Worm (Caenorhabditis elegans) whole organism, L3 larva: Measurements from ENCODE around the gene byn-1.

Experiments
- ZK546.5 ChIP-seq: sonication (generic microtip); optimal IDR thresholded peaks from 2 replicates; lab custom pipeline; 2017; ENCODE audit warnings: missing biosample characterization, missing genetic modification characterization
- aly-2 ChIP-seq: fragments of 150-350 bp; optimal IDR thresholded peaks from 2 replicates; lab custom pipeline; 2014; ENCODE audit warnings: missing biosample characterization, missing genetic modification characterization
- ama-1 ChIP-seq: fragments of 150-350 bp; optimal IDR thresholded peaks from 2 replicates; lab custom pipeline; 2018
- ceh-16 ChIP-seq: sonication (generic microtip); optimal IDR thresholded peaks from 2 replicates; lab custom pipeline; 2017; ENCODE audit warnings: missing biosample characterization, missing genetic modification characterization
- ceh-28 ChIP-seq: fragments of 150-350 bp; optimal IDR thresholded peaks from 2 replicates; lab custom pipeline; 2014; ENCODE audit warnings: missing biosample characterization, missing genetic modification reagents, missing genetic modification characterization
- ceh-82 ChIP-seq: fragments of 150-350 bp; optimal IDR thresholded peaks from 2 replicates; lab custom pipeline; 2014; ENCODE audit warnings: missing biosample characterization, missing genetic modification characterization
- ceh-9 ChIP-seq: sonication (generic microtip); optimal IDR thresholded peaks from 2 replicates; lab custom pipeline; 2018; ENCODE audit warnings: missing biosample characterization, missing genetic modification characterization
- daf-12 ChIP-seq: fragments of 150-350 bp; optimal IDR thresholded peaks from 2 replicates; lab custom pipeline; 2014; ENCODE audit warnings: missing biosample characterization, missing genetic modification reagents, missing genetic modification characterization
- egl-5 ChIP-seq: fragments of 150-350 bp; optimal IDR thresholded peaks from 2 replicates; lab custom pipeline; 2017; ENCODE audit warnings: missing biosample characterization, missing genetic modification reagents, missing genetic modification characterization, inconsistent platforms
- elt-1 ChIP-seq: fragments of 150-350 bp; optimal IDR thresholded peaks from 2 replicates; lab custom pipeline; 2014; ENCODE audit warnings: missing biosample characterization, missing genetic modification characterization
- elt-2 ChIP-seq: sonication (generic microtip); optimal IDR thresholded peaks from 2 replicates; lab custom pipeline; 2016; ENCODE audit warnings: missing genetic modification reagents, mild to moderate bottlenecking, missing genetic modification characterization, missing compliant biosample characterization
- elt-3 ChIP-seq, 3 experiments: fragments of 150-350 bp in 1 of 3; sonication (generic microtip) in 2 of 3; optimal IDR thresholded peaks; 2 replicates in 2 of 3; 4 replicates in 1 of 3; lab custom pipeline; 2014 to 2017; ENCODE audit warnings: missing biosample characterization in 3 of 3, missing genetic modification characterization in 3 of 3
- eor-1 ChIP-seq, 2 experiments: fragments of 150-350 bp; optimal IDR thresholded peaks; 2 replicates each; lab custom pipeline; 2014 to 2018; ENCODE audit warnings: missing biosample characterization in 2 of 2, missing genetic modification characterization in 2 of 2
- fkh-10 ChIP-seq: sonication (generic microtip); optimal IDR thresholded peaks from 2 replicates; lab custom pipeline; 2017; ENCODE audit warnings: missing biosample characterization, missing genetic modification reagents, missing genetic modification characterization
- fkh-2 ChIP-seq: fragments of 150-350 bp; optimal IDR thresholded peaks from 2 replicates; lab custom pipeline; 2014; ENCODE audit warnings: missing biosample characterization, missing genetic modification reagents, missing genetic modification characterization
- fos-1 ChIP-seq: fragments of 150-350 bp; optimal IDR thresholded peaks from 2 replicates; lab custom pipeline; 2014; ENCODE audit warnings: missing biosample characterization, missing genetic modification characterization
- hmg-11 ChIP-seq: sonication (generic microtip); optimal IDR thresholded peaks from 2 replicates; lab custom pipeline; 2016; ENCODE audit warnings: missing genetic modification characterization, missing compliant biosample characterization
- jun-1 ChIP-seq: fragments of 150-350 bp; optimal IDR thresholded peaks from 2 replicates; lab custom pipeline; 2014; ENCODE audit warnings: missing biosample characterization, missing genetic modification reagents, missing genetic modification characterization
- lsy-12 ChIP-seq: sonication (generic microtip); optimal IDR thresholded peaks from 2 replicates; lab custom pipeline; 2016; ENCODE audit warnings: mild to moderate bottlenecking, missing genetic modification characterization, missing compliant biosample characterization
- mdl-1 ChIP-seq: fragments of 150-350 bp; optimal IDR thresholded peaks from 2 replicates; lab custom pipeline; 2014; ENCODE audit warnings: missing biosample characterization, missing genetic modification characterization
- mml-1 ChIP-seq: fragments of 150-350 bp; sonication (generic microtip); optimal IDR thresholded peaks from 3 replicates; lab custom pipeline; 2014; ENCODE audit warnings: missing biosample characterization, missing genetic modification characterization
- nfya-1 ChIP-seq: sonication (generic microtip); optimal IDR thresholded peaks from 2 replicates; lab custom pipeline; 2017; ENCODE audit warnings: missing genetic modification characterization, mild to moderate bottlenecking, missing compliant biosample characterization, antibody characterized with exemption, moderate library complexity; ENCODE audit not compliant: insufficient read depth
- nhr-11 ChIP-seq: fragments of 150-350 bp; optimal IDR thresholded peaks from 2 replicates; lab custom pipeline; 2014; ENCODE audit warnings: missing biosample characterization, missing genetic modification characterization
- nhr-23 ChIP-seq: fragments of 150-350 bp; optimal IDR thresholded peaks from 2 replicates; lab custom pipeline; 2014; ENCODE audit warnings: missing biosample characterization, missing genetic modification reagents, missing genetic modification characterization
- nhr-25 ChIP-seq: sonication (generic microtip); optimal IDR thresholded peaks from 2 replicates; lab custom pipeline; 2017; ENCODE audit warnings: missing biosample characterization, missing genetic modification characterization
- nhr-28 ChIP-seq: fragments of 150-350 bp; optimal IDR thresholded peaks from 2 replicates; lab custom pipeline; 2014; ENCODE audit warnings: missing biosample characterization, missing genetic modification characterization
- nhr-43 ChIP-seq: sonication (generic microtip); optimal IDR thresholded peaks from 2 replicates; lab custom pipeline; 2016; ENCODE audit warnings: mild to moderate bottlenecking, missing genetic modification characterization, missing compliant biosample characterization; ENCODE audit not compliant: poor library complexity, severe bottlenecking
- nhr-77 ChIP-seq: fragments of 150-350 bp; optimal IDR thresholded peaks from 2 replicates; lab custom pipeline; 2014; ENCODE audit warnings: missing biosample characterization, missing genetic modification characterization
- pha-4 ChIP-seq: fragments of 150-350 bp; optimal IDR thresholded peaks from 2 replicates; lab custom pipeline; 2014; ENCODE audit warnings: missing biosample characterization, missing genetic modification reagents, missing genetic modification characterization
- pqm-1 ChIP-seq: fragments of 150-350 bp; optimal IDR thresholded peaks from 2 replicates; lab custom pipeline; 2017; ENCODE audit warnings: missing biosample characterization, missing genetic modification characterization, inconsistent platforms
- sea-2 ChIP-seq: fragments of 150-350 bp; sonication (generic microtip); optimal IDR thresholded peaks from 4 replicates; lab custom pipeline; 2014; ENCODE audit warnings: missing biosample characterization, missing genetic modification reagents, missing genetic modification characterization
- skn-1 ChIP-seq: fragments of 150-350 bp; optimal IDR thresholded peaks from 2 replicates; lab custom pipeline; 2014; ENCODE audit warnings: missing biosample characterization, missing genetic modification characterization
- snpc-4 ChIP-seq: fragments of 150-350 bp; optimal IDR thresholded peaks from 2 replicates; lab custom pipeline; 2014; ENCODE audit warnings: missing biosample characterization, missing genetic modification characterization
- tbx-2 ChIP-seq: sonication (generic microtip); optimal IDR thresholded peaks from 2 replicates; lab custom pipeline; 2016; ENCODE audit warnings: mild to moderate bottlenecking, missing genetic modification characterization, missing compliant biosample characterization
- unc-62 ChIP-seq: fragments of 150-350 bp; sonication (generic microtip); optimal IDR thresholded peaks from 4 replicates; lab custom pipeline; 2014; ENCODE audit warnings: missing biosample characterization, missing genetic modification reagents, missing genetic modification characterization
- ztf-4 ChIP-seq: fragments of 150-350 bp; optimal IDR thresholded peaks from 2 replicates; lab custom pipeline; 2014; ENCODE audit warnings: missing biosample characterization, missing genetic modification characterization

byn-1 gene

ce11 chrIII:6898518-6898917 is 33.3 kb upstream of the byn-1 start:
- TF ChIP-seq nhr-77 (no peak), ama-1 (lab: Kevin White, UChicago) (no peak), ceh-9 (tag; lab: Kevin White, UChicago) (no peak), pqm-1 (tag; lab: Kevin White, UChicago) (peak; percentile 44), mdl-1 (tag; lab: Kevin White, UChicago) (no peak), nhr-28 (tag; lab: Kevin White, UChicago) (no peak), mml-1 (peak; percentile 33), egl-5 (tag; lab: Kevin White, UChicago) (no peak), elt-2 (tag; lab: Kevin White, UChicago) (peak; percentile 4), jun-1 (tag; lab: Kevin White, UChicago) (peak; percentile 27), nhr-25 (peak; percentile 36), fkh-10 (no peak), nhr-23 (tag; lab: Kevin White, UChicago) (peak; percentile 64), fkh-2 (tag; lab: Kevin White, UChicago) (no peak), pha-4 (tag; lab: Kevin White, UChicago) (no peak), nhr-11 (peak; percentile 54), hmg-11 (tag; lab: Kevin White, UChicago) (no peak), nfya-1 (tag; lab: Kevin White, UChicago) (peak; percentile 1)

- no peak for TF ChIP-seq ztf-4 (tag; lab: Kevin White, UChicago)
- no peak for TF ChIP-seq pha-4 (tag; lab: Kevin White, UChicago)
- TF ChIP-seq fos-1 (tag; lab: Kevin White, UChicago), result no peak
- peak; percentile 9 for TF ChIP-seq aly-2
- TF ChIP-seq ceh-9 (tag; lab: Kevin White, UChicago), result no peak
- TF ChIP-seq pqm-1 (tag; lab: Kevin White, UChicago), result no peak
- TF ChIP-seq ceh-16 (tag; lab: Kevin White, UChicago), result no peak
- no peak for TF ChIP-seq tbx-2 (tag; lab: Kevin White, UChicago)
- TF ChIP-seq nhr-23 (tag; lab: Kevin White, UChicago), result peak; percentile 2
- TF ChIP-seq sea-2 (GFP tag; lab: Kevin White, UChicago), result no peak
- TF ChIP-seq jun-1 (tag; lab: Kevin White, UChicago), result no peak
- TF ChIP-seq ceh-82 (tag; lab: Kevin White, UChicago), result no peak
- TF ChIP-seq mdl-1 (tag; lab: Kevin White, UChicago), result no peak
- no peak for TF ChIP-seq fkh-2 (tag; lab: Kevin White, UChicago)
- TF ChIP-seq ceh-28 (tag; lab: Kevin White, UChicago), result peak; percentile 23
- no peak for TF ChIP-seq skn-1 (tag; lab: Kevin White, UChicago)
- no peak for TF ChIP-seq snpc-4 (tag; lab: Kevin White, UChicago)
- TF ChIP-seq nhr-11, result no peak
- TF ChIP-seq nhr-77, result no peak
- TF ChIP-seq nhr-25, result no peak
- TF ChIP-seq unc-62 (GFP tag; lab: Kevin White, UChicago), result no peak
- no peak for TF ChIP-seq daf-12 (tag; lab: Kevin White, UChicago)
- no peak for TF ChIP-seq ZK546.5 (tag; lab: Kevin White, UChicago)
- TF ChIP-seq lsy-12 (tag; lab: Kevin White, UChicago), result no peak
- no peak for TF ChIP-seq elt-3 (tag; optimal IDR thresholded peaks at IDR 0.05; lab: Kevin White, UChicago)
- no peak for TF ChIP-seq elt-1
These were observed 31.2 kb upstream of the byn-1 start for ce11 chrIII:6900609-6901008.

DNA sequence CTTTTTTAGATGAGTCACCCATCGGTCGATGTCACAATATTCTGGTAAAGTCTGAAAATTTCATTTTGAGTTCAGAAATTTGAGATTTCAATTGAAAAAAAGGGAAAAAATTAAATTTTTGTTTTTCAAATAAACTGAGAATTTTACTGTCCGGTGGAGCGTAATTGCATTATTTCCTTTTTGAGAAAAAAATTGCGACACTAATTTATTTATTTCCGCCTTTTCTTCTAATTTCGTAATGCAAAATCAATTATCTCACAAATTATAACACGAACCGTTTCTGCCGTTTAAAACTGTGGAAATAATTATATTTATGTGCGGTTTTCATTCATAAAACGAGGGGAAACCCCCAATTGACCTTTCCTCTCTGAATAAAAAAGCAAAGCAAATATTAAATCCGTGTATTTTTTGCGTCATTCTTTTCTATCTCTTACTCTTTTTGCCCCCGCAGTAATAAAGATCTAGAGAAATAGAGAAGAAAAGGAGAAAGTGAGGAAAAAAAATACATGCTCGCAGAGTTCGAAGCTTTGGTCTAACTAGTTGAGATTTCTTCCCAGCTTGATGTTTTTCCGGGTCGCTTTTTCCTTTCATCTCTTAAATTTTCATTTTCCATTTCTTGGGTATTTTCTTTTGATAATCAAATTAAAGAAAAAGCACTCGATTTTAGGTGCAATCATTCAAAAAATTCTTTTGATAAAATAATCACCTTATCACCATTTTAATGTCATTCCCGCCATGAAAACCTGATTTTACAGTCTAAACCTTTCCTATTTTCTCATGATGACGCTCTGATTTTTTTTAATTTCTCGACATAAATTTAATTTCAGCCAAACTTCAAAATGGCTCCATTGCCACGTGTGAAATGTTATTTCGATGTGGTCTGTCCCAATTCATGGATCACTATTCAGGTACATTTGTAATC is 28.5 kb upstream of the byn-1 start, which contains the start of the genes brc-2 and T07E3.3:
Gene brc-2 (minus strand): TSS at position 51 of the 922 bp plus-strand sequence.
Gene T07E3.3 (plus strand): TSS at position 822 of the 922 bp plus-strand sequence.
- TF ChIP-seq ZK546.5 (tag; lab: Kevin White, UChicago) (no peak), hmg-11 (tag; lab: Kevin White, UChicago) (peak; percentile 5), nfya-1 (tag; lab: Kevin White, UChicago) (peak; percentile 0), skn-1 (tag; lab: Kevin White, UChicago) (peak; percentile 14), eor-1 (tag; optimal IDR thresholded peaks at IDR 0.05; lab: Kevin White, UChicago) (no peak), elt-2 (tag; lab: Kevin White, UChicago) (peak; percentile 60), pha-4 (tag; lab: Kevin White, UChicago) (peak; percentile 67), nhr-43 (tag; lab: Kevin White, UChicago) (no peak), mml-1 (no peak), fkh-10 (no peak), pqm-1 (tag; lab: Kevin White, UChicago) (peak; percentile 42)
